Worm (Caenorhabditis elegans): ENCODE results near the gene lron-13.
A peak's percentile ranks its signal among the peaks of the same experiment; 100 is the strongest.
"Not testable (repeated sequence)": the region's sequence is repeated elsewhere in the genome, so short reads cannot be mapped to it uniquely, and the experiment has no call there.

Gene lron-13

ce11 chrIII:13527424-13528097 is at the start of gene lron-13:
Gene lron-13, plus strand, starts transcription at chrIII:13527438.
- TF ChIP-seq nhr-43 (tag; optimal IDR thresholded peaks at IDR 0.05; ENCODE audit: poor library complexity, severe bottlenecking): no peak
- peak; percentile 23 for TF ChIP-seq ama-1 (optimal IDR thresholded peaks at IDR 0.05)
- TF ChIP-seq ceh-28 (tag; optimal IDR thresholded peaks at IDR 0.05): no peak
- TF ChIP-seq nhr-12 (tag; optimal IDR thresholded peaks at IDR 0.05): no peak
- TF ChIP-seq egl-5 (tag; optimal IDR thresholded peaks at IDR 0.05): no peak
- no peak for TF ChIP-seq fkh-2 (tag; optimal IDR thresholded peaks at IDR 0.05)
- no peak for TF ChIP-seq nhr-77 (tag; optimal IDR thresholded peaks at IDR 0.05)
- TF ChIP-seq lin-15B (tag; optimal IDR thresholded peaks at IDR 0.05): peak; percentile 3
- TF ChIP-seq pha-4 (tag; optimal IDR thresholded peaks at IDR 0.05): peak; percentile 63
- no peak for TF ChIP-seq skn-1 (tag; optimal IDR thresholded peaks at IDR 0.05)
- no peak for TF ChIP-seq nhr-25 (tag; optimal IDR thresholded peaks at IDR 0.05)
- no peak for TF ChIP-seq hmg-11 (tag; optimal IDR thresholded peaks at IDR 0.05)
- no peak for TF ChIP-seq fkh-10 (GFP tag; optimal IDR thresholded peaks at IDR 0.05)
- TF ChIP-seq pqm-1 (tag; optimal IDR thresholded peaks at IDR 0.05): peak; percentile 31
- TF ChIP-seq nhr-23 (tag; optimal IDR thresholded peaks at IDR 0.05): no peak
- TF ChIP-seq fos-1 (tag; optimal IDR thresholded peaks at IDR 0.05): no peak
- no peak for TF ChIP-seq unc-62 (GFP tag; optimal IDR thresholded peaks at IDR 0.05)
- TF ChIP-seq egl-27 (tag; optimal IDR thresholded peaks at IDR 0.05): no peak
- TF ChIP-seq nhr-76 (tag; optimal IDR thresholded peaks at IDR 0.05): no peak
- TF ChIP-seq nfya-1 (tag; optimal IDR thresholded peaks at IDR 0.05; ENCODE audit: insufficient read depth): no peak
- peak; percentile 38 for TF ChIP-seq elt-2 (tag; optimal IDR thresholded peaks at IDR 0.05)
- TF ChIP-seq elt-3 (tag; optimal IDR thresholded peaks at IDR 0.05): no peak
- no peak for TF ChIP-seq lsy-12 (tag; optimal IDR thresholded peaks at IDR 0.05)
- TF ChIP-seq nhr-237 (tag; optimal IDR thresholded peaks at IDR 0.05): no peak
- TF ChIP-seq sea-2 (GFP tag; optimal IDR thresholded peaks at IDR 0.05): no peak
- TF ChIP-seq elt-1 (tag; optimal IDR thresholded peaks at IDR 0.05): no peak

ce11 chrIII:13484024-13484423 is 43.2 kb upstream of the lron-13 start, which contains the start of gene acc-4:
Gene acc-4, minus strand, starts transcription at chrIII:13484124.
- TF ChIP-seq jun-1 (tag; optimal IDR thresholded peaks at IDR 0.05) (no peak), ceh-28 (tag; optimal IDR thresholded peaks at IDR 0.05) (no peak), daf-12 (tag; optimal IDR thresholded peaks at IDR 0.05) (no peak), eor-1 (tag; optimal IDR thresholded peaks at IDR 0.05) (no peak), elt-3 (tag; optimal IDR thresholded peaks at IDR 0.05) (no peak), nhr-237 (tag; optimal IDR thresholded peaks at IDR 0.05) (no peak), fos-1 (tag; optimal IDR thresholded peaks at IDR 0.05) (no peak), pqm-1 (tag; optimal IDR thresholded peaks at IDR 0.05) (no peak), sea-2 (GFP tag; optimal IDR thresholded peaks at IDR 0.05) (no peak), nhr-43 (tag; optimal IDR thresholded peaks at IDR 0.05; ENCODE audit: poor library complexity, severe bottlenecking) (no peak)

ce11 chrIII:13492377-13492776 is 34.9 kb upstream of the lron-13 start, which contains the start of gene twk-40:
Gene twk-40, minus strand, starts transcription at chrIII:13492477.
- no peak for TF ChIP-seq zag-1 (tag; optimal IDR thresholded peaks at IDR 0.05)
- TF ChIP-seq nhr-28 (tag; optimal IDR thresholded peaks at IDR 0.05): no peak
- no peak for TF ChIP-seq lsy-12 (tag; optimal IDR thresholded peaks at IDR 0.05)
- TF ChIP-seq egl-27 (tag; optimal IDR thresholded peaks at IDR 0.05): no peak

ce11 chrIII:13495571-13495970 is 31.7 kb upstream of the lron-13 start, which contains the start of gene T28A8.2:
Gene T28A8.2, minus strand, starts transcription at chrIII:13495671.
- no peak for TF ChIP-seq tbx-2 (tag; optimal IDR thresholded peaks at IDR 0.05)

- TF ChIP-seq elt-2, nhr-28, nhr-237 (tag; optimal IDR thresholded peaks at IDR 0.05): not testable (repeated sequence)
Observed at ce11 chrIII:13498899-13499298, 28.3 kb upstream of the lron-13 start, which contains the start of gene T28A8.6. Gene T28A8.6, plus strand, starts transcription at chrIII:13499199.

Data from whole organism, L3 larva.